Worm (Caenorhabditis elegans): ENCODE results near the gene VC5.2.

Gene VC5.2

DNA sequence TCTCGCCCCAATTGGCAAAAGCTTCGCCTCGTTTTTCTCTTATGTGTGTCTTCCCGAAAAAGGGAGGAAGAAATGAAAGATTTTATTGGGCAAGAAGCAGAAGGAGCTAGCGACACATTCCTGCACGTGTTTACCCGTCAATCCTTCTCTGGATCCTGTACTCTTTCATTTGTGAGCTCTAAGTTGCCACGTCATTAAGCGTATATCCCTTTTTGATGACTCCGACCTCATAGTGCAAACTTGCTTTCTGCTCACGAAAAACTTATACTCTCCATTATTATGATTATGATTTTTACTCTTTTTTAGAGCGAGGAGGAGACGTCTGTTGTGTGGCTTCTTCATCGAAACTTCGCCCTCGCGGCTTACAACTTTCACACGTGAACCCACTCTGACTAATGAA, 13.4 kb upstream of the VC5.2 start, which contains the start of gene F27B10.1:
Gene F27B10.1 (plus strand): TSS at position 301 of the 400 bp plus-strand sequence.
- TF ChIP-seq K02D7.2 (tag; optimal IDR thresholded peaks at IDR 0.05), result no peak
- no peak for TF ChIP-seq ceh-19 (GFP tag; optimal IDR thresholded peaks at IDR 0.05)
- no peak for TF ChIP-seq ref-2 (tag; optimal IDR thresholded peaks at IDR 0.05)
- TF ChIP-seq hlh-8 (tag; optimal IDR thresholded peaks at IDR 0.05), result no peak
- TF ChIP-seq ceh-14 (tag; optimal IDR thresholded peaks at IDR 0.05), result no peak
- TF ChIP-seq zip-5 (tag; optimal IDR thresholded peaks at IDR 0.05), result no peak
- no peak for TF ChIP-seq mec-3 (tag; optimal IDR thresholded peaks at IDR 0.05; ENCODE audit: borderline replicate concordance)
- TF ChIP-seq unc-86 (tag; optimal IDR thresholded peaks at IDR 0.05), result no peak

- no peak for TF ChIP-seq fax-1 (tag; optimal IDR thresholded peaks at IDR 0.05)
- peak; percentile 45 for TF ChIP-seq elt-2 (tag; optimal IDR thresholded peaks at IDR 0.05)
These were observed 10.1 kb upstream of the VC5.2 start, which contains the start of gene npa-1 for ce11 chrV:7075646-7076045. npa-1 (plus strand) TSS chrV:7075787.

- TF ChIP-seq elt-2 (tag; optimal IDR thresholded peaks at IDR 0.05) (peak; percentile 7), npax-4 (tag; optimal IDR thresholded peaks at IDR 0.05) (no peak)
These were observed 9.6 kb upstream of the VC5.2 start for ce11 chrV:7076161-7076560.

DNA sequence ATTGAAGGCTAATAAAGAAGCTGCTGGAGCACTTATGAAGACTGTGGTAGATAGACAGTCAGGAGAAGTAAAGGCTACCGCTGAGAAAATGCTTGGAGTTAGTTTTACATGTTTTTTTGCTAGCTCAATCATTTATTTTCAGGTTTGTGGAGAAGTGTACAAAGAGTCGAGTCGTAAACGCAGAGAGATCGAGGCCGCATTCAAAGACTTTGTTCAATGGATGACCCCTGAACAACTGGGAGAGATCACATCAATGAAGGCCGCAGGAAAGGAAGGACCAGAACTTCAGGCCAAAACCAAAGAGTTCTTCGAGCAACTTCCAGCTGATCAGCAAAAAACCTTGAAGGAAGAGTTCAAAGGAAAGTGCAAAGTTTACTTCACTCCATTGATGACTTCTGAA, 7.0 kb upstream of the VC5.2 start:
- TF ChIP-seq pqm-1 (tag; optimal IDR thresholded peaks at IDR 0.05) (no peak), nhr-232 (tag; optimal IDR thresholded peaks at IDR 0.05) (no peak), sox-2 (GFP tag; IDR thresholded peaks at IDR 0.05) (no peak), dve-1 (tag; optimal IDR thresholded peaks at IDR 0.05) (no peak)

ce11 chrV:7079388-7079787, 6.4 kb upstream of the VC5.2 start:
- TF ChIP-seq fax-1 (tag; optimal IDR thresholded peaks at IDR 0.05) (no peak), fkh-6 (tag; optimal IDR thresholded peaks at IDR 0.05) (no peak), fkh-10 (GFP tag; optimal IDR thresholded peaks at IDR 0.05) (no peak), che-1 (tag; optimal IDR thresholded peaks at IDR 0.05) (no peak), K09A11.1 (tag; optimal IDR thresholded peaks at IDR 0.05; ENCODE audit: insufficient read depth) (no peak), mec-3 (tag; optimal IDR thresholded peaks at IDR 0.05; ENCODE audit: borderline replicate concordance) (no peak)

DNA sequence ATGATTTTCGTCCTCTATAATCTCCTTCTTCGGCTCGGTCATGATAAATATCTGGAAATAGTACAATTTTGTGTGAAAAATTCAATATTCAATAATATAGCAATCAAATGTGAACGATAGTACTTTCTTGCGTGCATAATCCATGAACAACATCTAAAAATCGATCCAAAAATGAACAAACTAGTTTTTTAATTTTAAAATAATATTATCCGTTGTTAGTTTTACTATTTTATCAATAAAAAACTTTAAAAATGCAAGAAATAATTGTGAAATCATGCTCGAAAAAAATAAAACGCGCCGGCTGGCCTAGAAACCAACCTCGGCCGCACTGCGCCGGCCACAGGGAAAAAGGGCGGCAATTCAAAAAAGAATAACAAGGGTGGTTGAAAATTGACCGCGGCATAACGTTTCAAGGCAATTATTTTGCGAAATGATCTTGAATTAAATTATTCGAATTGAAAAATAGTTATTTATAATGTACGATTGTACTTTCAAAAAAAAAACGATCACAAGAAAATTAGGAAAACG, 1.1 kb upstream of the VC5.2 start, which contains the start of gene mys-1:
Gene mys-1 (minus strand): TSS at position 51 of the 528 bp plus-strand sequence.
- TF ChIP-seq sdc-2 (tag; optimal IDR thresholded peaks at IDR 0.05), result no peak
- no peak for TF ChIP-seq ahr-1 (tag; optimal IDR thresholded peaks at IDR 0.05)
- TF ChIP-seq mec-3 (tag; optimal IDR thresholded peaks at IDR 0.05; ENCODE audit: borderline replicate concordance), result peak; percentile 72
- TF ChIP-seq ceh-48 (tag; optimal IDR thresholded peaks at IDR 0.05), result no peak
- TF ChIP-seq pag-3 (tag; optimal IDR thresholded peaks at IDR 0.05; ENCODE audit: borderline replicate concordance), result no peak
- peak; percentile 36 for TF ChIP-seq pha-2 (tag; optimal IDR thresholded peaks at IDR 0.05)
- no peak for TF ChIP-seq elt-4 (tag; optimal IDR thresholded peaks at IDR 0.05)
- TF ChIP-seq pros-1 (tag; optimal IDR thresholded peaks at IDR 0.05), result no peak
- TF ChIP-seq ceh-6 (GFP tag; optimal IDR thresholded peaks at IDR 0.05), result no peak
- TF ChIP-seq hlh-6 (tag; optimal IDR thresholded peaks at IDR 0.05), result no peak
- no peak for TF ChIP-seq syd-9 (tag; optimal IDR thresholded peaks at IDR 0.05)
- TF ChIP-seq unc-42 (tag; optimal IDR thresholded peaks at IDR 0.05), result peak; percentile 30
- TF ChIP-seq unc-86 (tag; optimal IDR thresholded peaks at IDR 0.05), result peak; percentile 1
- no peak for TF ChIP-seq ceh-45 (GFP tag; IDR thresholded peaks at IDR 0.05)
- peak; percentile 38 for TF ChIP-seq elt-2 (tag; optimal IDR thresholded peaks at IDR 0.05)
- no peak for TF ChIP-seq nhr-232 (tag; optimal IDR thresholded peaks at IDR 0.05)
- no peak for TF ChIP-seq ceh-9 (tag; optimal IDR thresholded peaks at IDR 0.05)
- no peak for TF ChIP-seq hlh-30 (tag; optimal IDR thresholded peaks at IDR 0.05; ENCODE audit: insufficient read depth)
- TF ChIP-seq dve-1 (tag; optimal IDR thresholded peaks at IDR 0.05), result no peak
- no peak for TF ChIP-seq ttx-3 (tag; optimal IDR thresholded peaks at IDR 0.05)
- no peak for TF ChIP-seq unc-55 (GFP tag; optimal IDR thresholded peaks at IDR 0.05)
- no peak for TF ChIP-seq C38D4.7 (GFP tag; optimal IDR thresholded peaks at IDR 0.05)
- TF ChIP-seq nhr-11 (tag; optimal IDR thresholded peaks at IDR 0.05), result no peak
- peak; percentile 81 for TF ChIP-seq tbx-7 (tag; optimal IDR thresholded peaks at IDR 0.05)
- peak; percentile 63 for TF ChIP-seq fax-1 (tag; optimal IDR thresholded peaks at IDR 0.05)
- TF ChIP-seq ama-1 (optimal IDR thresholded peaks at IDR 0.05), result no peak
- peak; percentile 63 for TF ChIP-seq pqm-1 (tag; optimal IDR thresholded peaks at IDR 0.05)
- TF ChIP-seq C08G9.2 (tag; optimal IDR thresholded peaks at IDR 0.05), result peak; percentile 92
- TF ChIP-seq madf-2 (tag; optimal IDR thresholded peaks at IDR 0.05), result no peak
- no peak for TF ChIP-seq ceh-22 (tag; optimal IDR thresholded peaks at IDR 0.05)
- no peak for TF ChIP-seq fkh-10 (GFP tag; optimal IDR thresholded peaks at IDR 0.05)
